Worm (Caenorhabditis elegans): ENCODE data around the gene ceh-79.

DNA sequence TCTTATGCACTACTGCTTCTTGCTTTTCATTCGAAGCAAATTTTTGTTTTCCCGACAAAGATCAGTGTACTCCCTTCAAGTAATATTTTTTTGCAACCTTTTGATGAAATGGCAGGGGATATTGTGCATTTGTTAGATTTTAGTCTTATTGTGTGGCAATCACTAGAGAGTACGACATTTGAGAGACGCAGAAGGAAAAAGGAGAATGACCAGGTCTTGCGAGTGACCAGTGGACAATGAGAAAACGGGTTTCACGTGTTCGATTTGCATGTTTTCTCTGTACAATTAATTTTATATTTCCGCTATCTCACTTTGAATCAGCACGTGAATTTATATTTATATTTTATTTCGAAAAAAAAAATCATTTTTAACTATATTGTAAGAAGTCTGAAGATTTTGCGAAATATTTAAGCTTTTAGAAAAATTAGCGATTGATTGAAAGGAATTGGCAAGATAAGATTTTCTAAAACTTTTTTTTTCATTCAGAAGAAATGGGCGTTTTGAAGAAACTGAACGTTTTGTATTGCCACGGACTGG is 34.3 kb downstream of the ceh-79 start, which contains the start of gene C50B6.9:
- no peak for TF ChIP-seq aly-2 (tag; optimal IDR thresholded peaks at IDR 0.05)
- no peak for TF ChIP-seq tra-1 (GFP tag; IDR thresholded peaks at IDR 0.05)
- no peak for TF ChIP-seq F10B5.3 (tag; optimal IDR thresholded peaks at IDR 0.05)
- TF ChIP-seq ama-1 (optimal IDR thresholded peaks at IDR 0.05) = no peak
- no peak for TF ChIP-seq nhr-28 (tag; optimal IDR thresholded peaks at IDR 0.05)
- no peak for TF ChIP-seq pqm-1 (tag; optimal IDR thresholded peaks at IDR 0.05)
- no peak for TF ChIP-seq nhr-11 (tag; optimal IDR thresholded peaks at IDR 0.05)
- no peak for TF ChIP-seq dmd-6 (GFP tag; IDR thresholded peaks at IDR 0.05)
- peak in 1 of 2 experiments; percentile 28 for TF ChIP-seq unc-62 (GFP tag; optimal IDR thresholded peaks at IDR 0.05 in 1 of 2)
- TF ChIP-seq unc-62 (tag; optimal IDR thresholded peaks at IDR 0.05) = no peak

Measured in whole organism, L4 larva.